Worm (Caenorhabditis elegans) whole organism, L3 larva: ENCODE measurements around the gene tnt-3.

ENCODE experiments used
- R02D3.7 ChIP-seq: fragments of 150-350 bp; optimal IDR thresholded peaks from 2 replicates; lab custom pipeline; 2014; ENCODE audit warnings: missing biosample characterization, missing genetic modification characterization
- aly-2 ChIP-seq: fragments of 150-350 bp; optimal IDR thresholded peaks from 2 replicates; lab custom pipeline; 2014; ENCODE audit warnings: missing biosample characterization, missing genetic modification characterization
- ama-1 ChIP-seq: fragments of 150-350 bp; optimal IDR thresholded peaks from 2 replicates; lab custom pipeline; 2018
- ceh-16 ChIP-seq: sonication (generic microtip); optimal IDR thresholded peaks from 2 replicates; lab custom pipeline; 2017; ENCODE audit warnings: missing biosample characterization, missing genetic modification characterization
- ceh-28 ChIP-seq: fragments of 150-350 bp; optimal IDR thresholded peaks from 2 replicates; lab custom pipeline; 2014; ENCODE audit warnings: missing biosample characterization, missing genetic modification reagents, missing genetic modification characterization
- ceh-82 ChIP-seq: fragments of 150-350 bp; optimal IDR thresholded peaks from 2 replicates; lab custom pipeline; 2014; ENCODE audit warnings: missing biosample characterization, missing genetic modification characterization
- ceh-9 ChIP-seq: sonication (generic microtip); optimal IDR thresholded peaks from 2 replicates; lab custom pipeline; 2018; ENCODE audit warnings: missing biosample characterization, missing genetic modification characterization
- daf-12 ChIP-seq: fragments of 150-350 bp; optimal IDR thresholded peaks from 2 replicates; lab custom pipeline; 2014; ENCODE audit warnings: missing biosample characterization, missing genetic modification reagents, missing genetic modification characterization
- egl-5 ChIP-seq: fragments of 150-350 bp; optimal IDR thresholded peaks from 2 replicates; lab custom pipeline; 2017; ENCODE audit warnings: missing biosample characterization, missing genetic modification reagents, missing genetic modification characterization, inconsistent platforms
- elt-1 ChIP-seq: fragments of 150-350 bp; optimal IDR thresholded peaks from 2 replicates; lab custom pipeline; 2014; ENCODE audit warnings: missing biosample characterization, missing genetic modification characterization
- elt-2 ChIP-seq: sonication (generic microtip); optimal IDR thresholded peaks from 2 replicates; lab custom pipeline; 2016; ENCODE audit warnings: missing genetic modification reagents, mild to moderate bottlenecking, missing genetic modification characterization, missing compliant biosample characterization
- elt-3 ChIP-seq, 3 experiments: fragments of 150-350 bp in 1 of 3; sonication (generic microtip) in 2 of 3; optimal IDR thresholded peaks; 2 replicates in 2 of 3; 4 replicates in 1 of 3; lab custom pipeline; 2014 to 2017; ENCODE audit warnings: missing biosample characterization in 3 of 3, missing genetic modification characterization in 3 of 3
- fkh-10 ChIP-seq: sonication (generic microtip); optimal IDR thresholded peaks from 2 replicates; lab custom pipeline; 2017; ENCODE audit warnings: missing biosample characterization, missing genetic modification reagents, missing genetic modification characterization
- hmg-11 ChIP-seq: sonication (generic microtip); optimal IDR thresholded peaks from 2 replicates; lab custom pipeline; 2016; ENCODE audit warnings: missing genetic modification characterization, missing compliant biosample characterization
- jun-1 ChIP-seq: fragments of 150-350 bp; optimal IDR thresholded peaks from 2 replicates; lab custom pipeline; 2014; ENCODE audit warnings: missing biosample characterization, missing genetic modification reagents, missing genetic modification characterization
- lin-15B ChIP-seq: fragments of 150-350 bp; optimal IDR thresholded peaks from 2 replicates; lab custom pipeline; 2014; ENCODE audit warnings: missing biosample characterization, missing genetic modification characterization
- lin-39 ChIP-seq: fragments of 150-350 bp; optimal IDR thresholded peaks from 2 replicates; lab custom pipeline; 2018; ENCODE audit warnings: missing biosample characterization, missing genetic modification reagents, missing genetic modification characterization
- lsy-12 ChIP-seq: sonication (generic microtip); optimal IDR thresholded peaks from 2 replicates; lab custom pipeline; 2016; ENCODE audit warnings: mild to moderate bottlenecking, missing genetic modification characterization, missing compliant biosample characterization
- mdl-1 ChIP-seq: fragments of 150-350 bp; optimal IDR thresholded peaks from 2 replicates; lab custom pipeline; 2014; ENCODE audit warnings: missing biosample characterization, missing genetic modification characterization
- nfya-1 ChIP-seq: sonication (generic microtip); optimal IDR thresholded peaks from 2 replicates; lab custom pipeline; 2017; ENCODE audit warnings: missing genetic modification characterization, mild to moderate bottlenecking, missing compliant biosample characterization, antibody characterized with exemption, moderate library complexity; ENCODE audit not compliant: insufficient read depth
- nhr-11 ChIP-seq: fragments of 150-350 bp; optimal IDR thresholded peaks from 2 replicates; lab custom pipeline; 2014; ENCODE audit warnings: missing biosample characterization, missing genetic modification characterization
- nhr-12 ChIP-seq: fragments of 150-350 bp; optimal IDR thresholded peaks from 2 replicates; lab custom pipeline; 2014; ENCODE audit warnings: missing biosample characterization, missing genetic modification characterization
- nhr-23 ChIP-seq: fragments of 150-350 bp; optimal IDR thresholded peaks from 2 replicates; lab custom pipeline; 2014; ENCODE audit warnings: missing biosample characterization, missing genetic modification reagents, missing genetic modification characterization
- nhr-237 ChIP-seq: fragments of 150-350 bp; optimal IDR thresholded peaks from 2 replicates; lab custom pipeline; 2014; ENCODE audit warnings: missing biosample characterization, missing genetic modification characterization
- nhr-25 ChIP-seq: sonication (generic microtip); optimal IDR thresholded peaks from 2 replicates; lab custom pipeline; 2017; ENCODE audit warnings: missing biosample characterization, missing genetic modification characterization
- nhr-28 ChIP-seq: fragments of 150-350 bp; optimal IDR thresholded peaks from 2 replicates; lab custom pipeline; 2014; ENCODE audit warnings: missing biosample characterization, missing genetic modification characterization
- nhr-43 ChIP-seq: sonication (generic microtip); optimal IDR thresholded peaks from 2 replicates; lab custom pipeline; 2016; ENCODE audit warnings: mild to moderate bottlenecking, missing genetic modification characterization, missing compliant biosample characterization; ENCODE audit not compliant: poor library complexity, severe bottlenecking
- nhr-77 ChIP-seq: fragments of 150-350 bp; optimal IDR thresholded peaks from 2 replicates; lab custom pipeline; 2014; ENCODE audit warnings: missing biosample characterization, missing genetic modification characterization
- pha-4 ChIP-seq: fragments of 150-350 bp; optimal IDR thresholded peaks from 2 replicates; lab custom pipeline; 2014; ENCODE audit warnings: missing biosample characterization, missing genetic modification reagents, missing genetic modification characterization
- pqm-1 ChIP-seq: fragments of 150-350 bp; optimal IDR thresholded peaks from 2 replicates; lab custom pipeline; 2017; ENCODE audit warnings: missing biosample characterization, missing genetic modification characterization, inconsistent platforms
- sea-2 ChIP-seq: fragments of 150-350 bp; sonication (generic microtip); optimal IDR thresholded peaks from 4 replicates; lab custom pipeline; 2014; ENCODE audit warnings: missing biosample characterization, missing genetic modification reagents, missing genetic modification characterization
- skn-1 ChIP-seq: fragments of 150-350 bp; optimal IDR thresholded peaks from 2 replicates; lab custom pipeline; 2014; ENCODE audit warnings: missing biosample characterization, missing genetic modification characterization
- snpc-4 ChIP-seq: fragments of 150-350 bp; optimal IDR thresholded peaks from 2 replicates; lab custom pipeline; 2014; ENCODE audit warnings: missing biosample characterization, missing genetic modification characterization
- tbx-2 ChIP-seq: sonication (generic microtip); optimal IDR thresholded peaks from 2 replicates; lab custom pipeline; 2016; ENCODE audit warnings: mild to moderate bottlenecking, missing genetic modification characterization, missing compliant biosample characterization
- unc-39 ChIP-seq: sonication (generic microtip); optimal IDR thresholded peaks from 4 replicates; lab custom pipeline; 2017; ENCODE audit warnings: missing biosample characterization, missing genetic modification characterization
- unc-62 ChIP-seq: fragments of 150-350 bp; sonication (generic microtip); optimal IDR thresholded peaks from 4 replicates; lab custom pipeline; 2014; ENCODE audit warnings: missing biosample characterization, missing genetic modification reagents, missing genetic modification characterization
- zag-1 ChIP-seq: fragments of 150-350 bp; optimal IDR thresholded peaks from 2 replicates; lab custom pipeline; 2014; ENCODE audit warnings: missing biosample characterization, missing genetic modification characterization
- ztf-11 ChIP-seq: fragments of 150-350 bp; optimal IDR thresholded peaks from 2 replicates; lab custom pipeline; 2014; ENCODE audit warnings: missing biosample characterization, missing genetic modification characterization
- ztf-4 ChIP-seq: fragments of 150-350 bp; optimal IDR thresholded peaks from 2 replicates; lab custom pipeline; 2014; ENCODE audit warnings: missing biosample characterization, missing genetic modification characterization

tnt-3 gene

ce11 chrX:7952226-7953062, 7.5 kb upstream of the tnt-3 start:
- TF ChIP-seq pqm-1 (tag; lab: Kevin White, UChicago) (peak; percentile 53), nhr-43 (tag; lab: Kevin White, UChicago) (peak; percentile 55), nhr-28 (tag; lab: Kevin White, UChicago) (no peak), ztf-4 (tag; lab: Kevin White, UChicago) (peak; percentile 21), mdl-1 (tag; lab: Kevin White, UChicago) (no peak), elt-1 (tag; lab: Kevin White, UChicago) (peak; percentile 74), egl-5 (tag; lab: Kevin White, UChicago) (no peak), jun-1 (tag; lab: Kevin White, UChicago) (peak; percentile 27), aly-2 (tag; lab: Kevin White, UChicago) (no peak), pha-4 (tag; lab: Kevin White, UChicago) (peak; percentile 77), ceh-28 (tag; lab: Kevin White, UChicago) (no peak), nhr-23 (tag; lab: Kevin White, UChicago) (peak; percentile 63), R02D3.7 (tag; lab: Kevin White, UChicago) (no peak), elt-2 (peak; percentile 86), lsy-12 (tag; lab: Kevin White, UChicago) (no peak), tbx-2 (tag; lab: Kevin White, UChicago) (no peak), ceh-9 (tag; lab: Kevin White, UChicago) (no peak), sea-2 (GFP tag; lab: Kevin White, UChicago) (no peak), nfya-1 (tag; lab: Kevin White, UChicago) (no peak), ceh-82 (no peak), daf-12 (tag; lab: Kevin White, UChicago) (no peak), snpc-4 (no peak), ama-1 (lab: Kevin White, UChicago) (no peak), nhr-25 (tag; lab: Kevin White, UChicago) (peak; percentile 35)

ce11 chrX:7951578-7951977, 6.7 kb upstream of the tnt-3 start:
- TF ChIP-seq snpc-4 (peak; percentile 21), ceh-9 (tag; lab: Kevin White, UChicago) (no peak), nhr-77 (tag; lab: Kevin White, UChicago) (no peak), mdl-1 (tag; lab: Kevin White, UChicago) (peak; percentile 40), lin-39 (peak; percentile 89), ceh-28 (tag; lab: Kevin White, UChicago) (peak; percentile 64), nhr-12 (tag; lab: Kevin White, UChicago) (no peak), pha-4 (tag; lab: Kevin White, UChicago) (peak; percentile 77), nfya-1 (tag; lab: Kevin White, UChicago) (peak; percentile 77), nhr-28 (tag; lab: Kevin White, UChicago) (no peak), hmg-11 (tag; lab: Kevin White, UChicago) (peak; percentile 71), R02D3.7 (tag; lab: Kevin White, UChicago) (no peak), sea-2 (GFP tag; lab: Kevin White, UChicago) (no peak), egl-5 (tag; lab: Kevin White, UChicago) (peak; percentile 83), unc-62 (GFP tag; lab: Kevin White, UChicago) (no peak), elt-1 (tag; lab: Kevin White, UChicago) (peak; percentile 39), pqm-1 (tag; lab: Kevin White, UChicago) (no peak), nhr-237 (no peak), ztf-11 (tag; lab: Kevin White, UChicago) (no peak), unc-39 (tag; lab: Kevin White, UChicago) (peak; percentile 38), nhr-11 (tag; lab: Kevin White, UChicago) (peak; percentile 76), lin-15B (tag; lab: Kevin White, UChicago) (peak; percentile 36), tbx-2 (tag; lab: Kevin White, UChicago) (peak; percentile 75), skn-1 (tag; lab: Kevin White, UChicago) (peak; percentile 71), lsy-12 (tag; lab: Kevin White, UChicago) (peak; percentile 86), elt-3 (tag; optimal IDR thresholded peaks at IDR 0.05; lab: Kevin White, UChicago) (no peak), ztf-4 (tag; lab: Kevin White, UChicago) (no peak), zag-1 (tag; lab: Kevin White, UChicago) (no peak), fkh-10 (GFP tag; lab: Kevin White, UChicago) (peak; percentile 73), nhr-23 (tag; lab: Kevin White, UChicago) (no peak), ama-1 (lab: Kevin White, UChicago) (no peak), elt-2 (peak; percentile 38), jun-1 (tag; lab: Kevin White, UChicago) (peak; percentile 81), nhr-43 (tag; lab: Kevin White, UChicago) (peak; percentile 69), ceh-16 (tag; lab: Kevin White, UChicago) (no peak)
